Worm (Caenorhabditis elegans) whole organism, mixed stage, embryonic: ENCODE measurements around the gene gei-1.

Source experiments
- M03D4.4 ChIP-seq: sonication (generic microtip); optimal IDR thresholded peaks from 2 replicates; lab custom pipeline; 2017; ENCODE audit warnings: mild to moderate bottlenecking, missing genetic modification characterization, missing compliant biosample characterization
- bed-3 ChIP-seq: fragments of 200-800 bp; sonication (Bioruptor generic); optimal IDR thresholded peaks from 3 replicates; lab custom pipeline; 2018; ENCODE audit warnings: mild to moderate bottlenecking, missing genetic modification characterization, moderate library complexity, missing compliant biosample characterization
- blmp-1 ChIP-seq: fragments of 150-350 bp; optimal IDR thresholded peaks from 2 replicates; lab custom pipeline; 2014; ENCODE audit warnings: missing biosample characterization, missing genetic modification characterization
- ceh-39 ChIP-seq: fragments of 150-350 bp; optimal IDR thresholded peaks from 2 replicates; lab custom pipeline; 2014; ENCODE audit warnings: missing biosample characterization, missing genetic modification characterization
- ceh-43 ChIP-seq: fragments of 200-800 bp; sonication (Bioruptor generic); optimal IDR thresholded peaks from 2 replicates; lab custom pipeline; 2018; ENCODE audit warnings: mild to moderate bottlenecking, missing genetic modification characterization, moderate library complexity, missing compliant biosample characterization
- ces-1 ChIP-seq: fragments of 150-350 bp; optimal IDR thresholded peaks from 2 replicates; lab custom pipeline; 2014; ENCODE audit warnings: missing biosample characterization, missing genetic modification reagents, missing genetic modification characterization
- cnd-1 ChIP-seq: fragments of 200-800 bp; sonication (Bioruptor generic); optimal IDR thresholded peaks from 2 replicates; lab custom pipeline; 2018; ENCODE audit warnings: mild to moderate bottlenecking, missing genetic modification characterization, missing compliant biosample characterization
- drap-1 ChIP-seq: fragments of 200-800 bp; sonication (Bioruptor generic); optimal IDR thresholded peaks from 3 replicates; lab custom pipeline; 2018; ENCODE audit warnings: mild to moderate bottlenecking, missing genetic modification characterization, missing compliant biosample characterization
- elt-1 ChIP-seq: sonication (generic microtip); optimal IDR thresholded peaks from 2 replicates; lab custom pipeline; 2017; ENCODE audit warnings: missing genetic modification characterization, mild to moderate bottlenecking, missing compliant biosample characterization, antibody characterized with exemption, moderate library complexity, borderline replicate concordance; ENCODE audit not compliant: insufficient read depth
- elt-3 ChIP-seq: fragments of 150-350 bp; optimal IDR thresholded peaks from 2 replicates; lab custom pipeline; 2014; ENCODE audit warnings: missing biosample characterization, missing genetic modification characterization
- flh-1 ChIP-seq: fragments of 200-800 bp; sonication (Bioruptor generic); optimal IDR thresholded peaks from 2 replicates; lab custom pipeline; 2018; ENCODE audit warnings: mild to moderate bottlenecking, missing genetic modification characterization, moderate library complexity, missing compliant biosample characterization
- ham-2 ChIP-seq: fragments of 200-800 bp; sonication (Bioruptor generic); optimal IDR thresholded peaks from 2 replicates; lab custom pipeline; 2018; ENCODE audit warnings: mild to moderate bottlenecking, missing genetic modification characterization, missing compliant biosample characterization
- lin-13 ChIP-seq: fragments of 150-350 bp; optimal IDR thresholded peaks from 2 replicates; lab custom pipeline; 2014; ENCODE audit warnings: missing biosample characterization, missing genetic modification characterization
- lsy-2 ChIP-seq: fragments of 150-350 bp; optimal IDR thresholded peaks from 2 replicates; lab custom pipeline; 2014; ENCODE audit warnings: missing biosample characterization, missing genetic modification characterization
- mab-5 ChIP-seq: fragments of 150-350 bp; optimal IDR thresholded peaks from 2 replicates; lab custom pipeline; 2014; ENCODE audit warnings: missing biosample characterization, missing genetic modification characterization
- mep-1 ChIP-seq: fragments of 150-350 bp; optimal IDR thresholded peaks from 2 replicates; lab custom pipeline; 2017; ENCODE audit warnings: missing biosample characterization, missing genetic modification reagents, missing genetic modification characterization, inconsistent platforms
- mls-2 ChIP-seq: sonication (generic microtip); optimal IDR thresholded peaks from 2 replicates; lab custom pipeline; 2016; ENCODE audit warnings: mild to moderate bottlenecking, missing genetic modification characterization, moderate library complexity, missing compliant biosample characterization
- nhr-12 ChIP-seq: fragments of 150-350 bp; optimal IDR thresholded peaks from 2 replicates; lab custom pipeline; 2014; ENCODE audit warnings: missing biosample characterization, missing genetic modification characterization
- nhr-2 ChIP-seq: fragments of 150-350 bp; optimal IDR thresholded peaks from 2 replicates; lab custom pipeline; 2014; ENCODE audit warnings: missing biosample characterization, missing genetic modification characterization
- nhr-237 ChIP-seq: fragments of 150-350 bp; optimal IDR thresholded peaks from 2 replicates; lab custom pipeline; 2014; ENCODE audit warnings: missing biosample characterization, missing genetic modification characterization
- nhr-28 ChIP-seq: fragments of 150-350 bp; optimal IDR thresholded peaks from 2 replicates; lab custom pipeline; 2014; ENCODE audit warnings: missing biosample characterization, missing genetic modification characterization
- nhr-76 ChIP-seq: sonication (generic microtip); optimal IDR thresholded peaks from 2 replicates; lab custom pipeline; 2017; ENCODE audit warnings: missing biosample characterization, missing genetic modification characterization
- pha-4 ChIP-seq: fragments of 150-350 bp; optimal IDR thresholded peaks from 2 replicates; lab custom pipeline; 2018; ENCODE audit warnings: missing biosample characterization, missing genetic modification reagents, missing genetic modification characterization
- sem-2 ChIP-seq: fragments of 200-800 bp; sonication (Bioruptor generic); optimal IDR thresholded peaks from 2 replicates; lab custom pipeline; 2018; ENCODE audit warnings: mild to moderate bottlenecking, missing genetic modification characterization, missing compliant biosample characterization
- snpc-4 ChIP-seq: fragments of 150-350 bp; optimal IDR thresholded peaks from 2 replicates; lab custom pipeline; 2014; ENCODE audit warnings: missing biosample characterization, missing genetic modification characterization
- tbx-8 ChIP-seq: fragments of 200-800 bp; sonication (Bioruptor generic); optimal IDR thresholded peaks from 2 replicates; lab custom pipeline; 2018; ENCODE audit warnings: mild to moderate bottlenecking, missing genetic modification characterization, moderate library complexity, missing compliant biosample characterization
- unc-120 ChIP-seq: sonication (generic microtip); optimal IDR thresholded peaks from 2 replicates; lab custom pipeline; 2017; ENCODE audit warnings: missing genetic modification characterization, missing compliant biosample characterization; ENCODE audit not compliant: poor library complexity, severe bottlenecking
- unc-39 ChIP-seq: fragments of 150-350 bp; optimal IDR thresholded peaks from 2 replicates; lab custom pipeline; 2014; ENCODE audit warnings: missing biosample characterization, missing genetic modification characterization
- unc-62 ChIP-seq: fragments of 150-350 bp; optimal IDR thresholded peaks from 2 replicates; lab custom pipeline; 2014; ENCODE audit warnings: missing biosample characterization, missing genetic modification reagents, missing genetic modification characterization
- zip-8 ChIP-seq: fragments of 150-350 bp; optimal IDR thresholded peaks from 2 replicates; lab custom pipeline; 2014; ENCODE audit warnings: missing biosample characterization, missing genetic modification characterization

The gei-1 gene

DNA sequence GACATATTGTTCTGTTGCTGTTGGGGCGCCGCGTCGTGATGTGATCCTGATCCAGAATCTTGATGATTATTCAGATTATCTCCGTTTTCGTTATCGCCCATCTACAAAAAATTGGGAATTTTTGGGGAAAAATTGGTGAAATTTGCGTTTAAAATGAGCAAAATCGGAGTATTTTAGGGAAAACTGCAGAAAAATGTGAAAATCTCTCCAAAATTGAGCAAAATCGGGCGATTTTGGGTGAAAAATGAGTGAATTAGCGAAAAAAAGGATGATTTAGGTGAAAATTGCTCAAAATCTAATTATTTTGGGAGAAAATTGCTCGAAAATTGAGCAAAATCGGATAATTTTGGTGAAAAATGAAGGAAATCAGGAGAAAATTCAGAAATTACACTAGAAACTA lies 23.5 kb upstream of the gei-1 start, which contains the start of gene Y53G8AR.9:
Gene Y53G8AR.9 (minus strand): TSS at position 101 of the 400 bp plus-strand sequence.
- TF ChIP-seq ces-1, result no peak
- no peak for TF ChIP-seq ceh-39 (tag; lab: Kevin White, UChicago)
- TF ChIP-seq lin-13, result no peak
- no peak for TF ChIP-seq ham-2 (GFP tag; lab: Kevin White, UChicago)
- no peak for TF ChIP-seq bed-3 (GFP tag; lab: Kevin White, UChicago)
- TF ChIP-seq M03D4.4, result no peak
- TF ChIP-seq drap-1, result no peak
- TF ChIP-seq nhr-12 (tag; lab: Kevin White, UChicago), result no peak
- TF ChIP-seq elt-1 (tag; lab: Kevin White, UChicago), result no peak
- TF ChIP-seq flh-1 (GFP tag; lab: Kevin White, UChicago), result no peak
- TF ChIP-seq nhr-76 (tag; lab: Kevin White, UChicago), result no peak
- no peak for TF ChIP-seq nhr-2 (tag; lab: Kevin White, UChicago)
- TF ChIP-seq, all 35 proteins: peak for 0

DNA sequence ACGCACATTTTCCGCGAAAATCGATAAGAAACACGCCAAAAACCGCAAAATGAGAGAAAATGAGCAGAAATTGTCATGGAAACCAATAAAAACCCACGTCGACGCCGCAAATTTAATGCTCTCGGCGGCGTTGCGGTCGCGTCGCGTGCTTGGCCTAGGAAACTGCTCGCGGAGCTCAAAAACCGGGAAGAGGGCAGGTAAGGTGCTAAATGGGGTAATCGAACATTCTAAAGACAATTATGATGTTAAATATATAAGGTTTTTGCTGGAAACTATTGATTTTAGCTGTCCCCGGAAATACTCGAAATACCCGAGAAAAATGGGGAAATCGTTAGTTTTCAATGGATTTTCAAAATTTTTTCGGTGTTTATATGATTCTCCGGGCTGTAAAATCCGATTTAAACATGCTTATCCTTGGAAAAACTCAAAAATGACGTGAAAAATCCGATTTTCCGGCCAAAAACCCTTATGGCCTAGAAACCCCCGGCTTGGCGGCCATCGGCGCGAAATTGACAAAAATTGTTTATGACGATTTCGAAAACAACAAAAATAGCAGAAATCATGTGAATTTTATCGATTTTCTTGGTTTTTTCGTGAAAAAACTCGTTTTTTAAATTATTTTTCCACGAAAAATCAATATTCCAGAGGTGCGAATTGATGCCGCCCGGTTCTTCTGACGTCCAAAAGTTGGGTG lies 22.2 kb upstream of the gei-1 start, which contains the start of gene phf-15:
Gene phf-15 (plus strand): TSS at position 537 of the 694 bp plus-strand sequence.
- TF ChIP-seq blmp-1 (tag; lab: Kevin White, UChicago) (no peak), nhr-28 (tag; lab: Kevin White, UChicago) (no peak), mab-5 (tag; lab: Kevin White, UChicago) (no peak), tbx-8 (GFP tag; lab: Kevin White, UChicago) (peak; percentile 73), elt-1 (tag; lab: Kevin White, UChicago) (no peak), drap-1 (no peak), M03D4.4 (peak; percentile 5), unc-39 (tag; lab: Kevin White, UChicago) (no peak), lin-13 (peak; percentile 20), snpc-4 (tag; lab: Kevin White, UChicago) (no peak), unc-120 (tag; lab: Kevin White, UChicago) (no peak), ham-2 (GFP tag; lab: Kevin White, UChicago) (no peak), pha-4 (tag; lab: Kevin White, UChicago) (no peak), sem-2 (GFP tag; lab: Kevin White, UChicago) (no peak), lsy-2 (tag; lab: Kevin White, UChicago) (no peak), mls-2 (tag; lab: Kevin White, UChicago) (no peak), elt-3 (tag; lab: Kevin White, UChicago) (no peak), nhr-237 (tag; lab: Kevin White, UChicago) (no peak), ces-1 (peak; percentile 26)
- TF ChIP-seq, all 35 proteins: peak for 4

DNA sequence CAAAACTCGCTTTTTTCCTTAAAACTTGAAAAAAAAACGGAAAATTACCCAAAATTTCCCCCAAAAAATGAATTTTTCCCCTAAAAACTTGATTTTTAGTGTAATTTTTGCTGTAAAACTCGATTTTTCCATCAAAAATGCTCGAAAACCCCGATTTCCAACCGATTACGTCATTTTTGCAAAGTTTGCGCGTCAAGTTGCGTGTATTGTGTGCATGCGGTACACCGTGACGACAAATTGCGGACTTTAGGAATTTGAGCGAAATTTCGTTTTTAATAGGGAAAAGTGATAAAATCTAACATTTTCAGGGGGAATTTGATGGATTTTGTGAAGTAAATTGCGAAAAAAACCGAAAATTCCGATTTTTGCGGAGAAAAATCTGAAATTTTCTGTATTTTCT lies 20.8 kb upstream of the gei-1 start:
- peak; percentile 51 for TF ChIP-seq lsy-2 (tag; lab: Kevin White, UChicago)
- TF ChIP-seq unc-62 (GFP tag; lab: Kevin White, UChicago), result peak; percentile 10
- TF ChIP-seq ceh-39 (tag; lab: Kevin White, UChicago), result peak; percentile 22
- TF ChIP-seq ces-1, result peak; percentile 67
- no peak for TF ChIP-seq sem-2 (GFP tag; lab: Kevin White, UChicago)
- peak; percentile 82 for TF ChIP-seq zip-8 (tag; lab: Kevin White, UChicago)
- peak; percentile 72 for TF ChIP-seq lin-13
- TF ChIP-seq elt-3 (tag; lab: Kevin White, UChicago), result no peak
- peak; percentile 4 for TF ChIP-seq nhr-2 (tag; lab: Kevin White, UChicago)
- peak; percentile 8 for TF ChIP-seq M03D4.4
- no peak for TF ChIP-seq ham-2 (GFP tag; lab: Kevin White, UChicago)
- no peak for TF ChIP-seq tbx-8 (GFP tag; lab: Kevin White, UChicago)
- peak; percentile 56 for TF ChIP-seq mep-1 (tag; lab: Kevin White, UChicago)
- TF ChIP-seq snpc-4 (tag; lab: Kevin White, UChicago), result no peak
- peak; percentile 2 for TF ChIP-seq pha-4 (tag; lab: Kevin White, UChicago)
- peak; percentile 19 for TF ChIP-seq nhr-237 (tag; lab: Kevin White, UChicago)
- TF ChIP-seq elt-1 (tag; lab: Kevin White, UChicago), result no peak
- no peak for TF ChIP-seq cnd-1 (tag; lab: Kevin White, UChicago)
- TF ChIP-seq mab-5 (tag; lab: Kevin White, UChicago), result no peak

DNA sequence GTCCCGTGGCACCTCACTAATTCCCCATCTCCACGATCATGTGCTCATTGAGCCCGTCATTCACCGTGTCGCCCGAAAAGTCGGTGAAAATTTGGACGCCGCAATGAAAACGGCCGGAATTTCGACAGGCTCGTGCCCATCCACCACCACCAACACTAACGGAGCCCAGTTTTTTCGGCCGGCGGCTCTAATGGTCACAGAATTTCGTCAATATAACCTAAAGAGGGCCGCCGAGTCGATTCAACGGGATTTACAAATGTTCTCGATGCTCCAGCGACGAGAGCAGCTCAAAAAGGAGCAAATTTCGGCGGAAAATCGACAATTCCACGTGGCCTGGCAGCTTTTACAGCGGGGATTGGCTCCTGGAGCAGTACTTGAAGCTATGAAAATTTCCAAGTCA lies 15.2 kb upstream of the gei-1 start:
- TF ChIP-seq mab-5 (tag; lab: Kevin White, UChicago) (no peak), mls-2 (tag; lab: Kevin White, UChicago) (no peak), ceh-43 (GFP tag; lab: Kevin White, UChicago) (no peak), ham-2 (GFP tag; lab: Kevin White, UChicago) (no peak), bed-3 (GFP tag; lab: Kevin White, UChicago) (no peak)
